Fruit fly (Drosophila melanogaster) whole organism, embryonic: ENCODE results near the gene Rrp5.

Experiments
- Aef1 ChIP-seq: fragments of 200-800 bp; sonication (Bioruptor generic); IDR thresholded peaks from 3 replicates; pipeline ENCODE4 v1.3.6; 2022; ENCODE audit warnings: missing biosample characterization, missing genetic modification characterization
- BEAF-32 ChIP-seq: fragments of 200-800 bp; sonication (Bioruptor generic); optimal IDR thresholded peaks from 3 replicates; lab custom pipeline; 2017; ENCODE audit warnings: missing biosample characterization, missing genetic modification characterization, mild to moderate bottlenecking, moderate library complexity, missing genetic modification reagents
- Blimp-1 ChIP-seq: fragments of 200-800 bp; sonication (Bioruptor generic); optimal IDR thresholded peaks from 3 replicates; lab custom pipeline; 2018; ENCODE audit warnings: missing biosample characterization, missing genetic modification characterization, mild to moderate bottlenecking, moderate library complexity, missing genetic modification reagents
- CG10267 ChIP-seq: fragments of 200-800 bp; sonication (Bioruptor generic); optimal IDR thresholded peaks from 2 replicates; lab custom pipeline; 2018; ENCODE audit warnings: missing biosample characterization, mild to moderate bottlenecking, missing genetic modification characterization, moderate library complexity
- CG11085 ChIP-seq: fragments of 200-800 bp; sonication (Bioruptor generic); IDR thresholded peaks from 2 replicates; pipeline ENCODE4 v1.3.6; 2022; ENCODE audit warnings: missing biosample characterization, missing genetic modification characterization
- CG11093 ChIP-seq: fragments of 200-800 bp; sonication (Bioruptor generic); IDR thresholded peaks from 3 replicates; pipeline ENCODE4 v1.3.6; 2022; ENCODE audit warnings: missing biosample characterization, missing genetic modification characterization
- CG11398 ChIP-seq: fragments of 200-800 bp; sonication (Bioruptor generic); optimal IDR thresholded peaks from 2 replicates; lab custom pipeline; 2016; ENCODE audit warnings: missing biosample characterization, missing genetic modification characterization
- CG12299 ChIP-seq: fragments of 200-800 bp; sonication (Bioruptor generic); optimal IDR thresholded peaks from 2 replicates; lab custom pipeline; 2018; ENCODE audit warnings: missing biosample characterization, mild to moderate bottlenecking, missing genetic modification characterization
- CG12744 ChIP-seq: fragments of 200-800 bp; sonication (Bioruptor generic); optimal IDR thresholded peaks from 2 replicates; lab custom pipeline; 2016; ENCODE audit warnings: missing biosample characterization, missing genetic modification characterization
- CG14050 ChIP-seq: fragments of 200-800 bp; sonication (Bioruptor generic); IDR thresholded peaks from 3 replicates; pipeline ENCODE4 v1.3.6; 2022; ENCODE audit warnings: missing biosample characterization, missing genetic modification characterization
- CG14965 ChIP-seq: fragments of 200-800 bp; sonication (Bioruptor generic); optimal IDR thresholded peaks from 2 replicates; lab custom pipeline; 2016; ENCODE audit warnings: missing biosample characterization, missing genetic modification characterization, borderline replicate concordance
- CG15011 ChIP-seq: fragments of 200-800 bp; sonication (Bioruptor generic); optimal IDR thresholded peaks from 3 replicates; lab custom pipeline; 2018; ENCODE audit warnings: missing biosample characterization, mild to moderate bottlenecking, missing genetic modification characterization
- CG3281 ChIP-seq: fragments of 200-800 bp; sonication (Bioruptor generic); optimal IDR thresholded peaks from 3 replicates; lab custom pipeline; 2017; ENCODE audit warnings: missing biosample characterization, mild to moderate bottlenecking, missing genetic modification characterization
- CG33213 ChIP-seq: fragments of 200-800 bp; sonication (Bioruptor generic); optimal IDR thresholded peaks from 3 replicates; lab custom pipeline; 2016; ENCODE audit warnings: missing biosample characterization, missing genetic modification characterization
- CG3726 ChIP-seq: fragments of 200-800 bp; sonication (Bioruptor generic); IDR thresholded peaks from 3 replicates; pipeline ENCODE4, ENCODE4 v1.3.6; 2022; ENCODE audit warnings: missing biosample characterization, missing genetic modification characterization
- CG3847 ChIP-seq: fragments of 200-800 bp; sonication (Bioruptor generic); IDR thresholded peaks from 2 replicates; pipeline ENCODE4 v1.3.6; 2022; ENCODE audit warnings: missing biosample characterization, missing genetic modification characterization
- CG4707 ChIP-seq: fragments of 200-800 bp; sonication (Bioruptor generic); optimal IDR thresholded peaks from 2 replicates; lab custom pipeline; 2018; ENCODE audit warnings: missing biosample characterization, mild to moderate bottlenecking, missing genetic modification characterization, moderate library complexity
- CG5180 ChIP-seq: fragments of 200-800 bp; sonication (Bioruptor generic); optimal IDR thresholded peaks from 3 replicates; lab custom pipeline; 2017; ENCODE audit warnings: missing biosample characterization, missing genetic modification characterization, mild to moderate bottlenecking, moderate library complexity, missing genetic modification reagents
- CG7839 ChIP-seq: fragments of 200-800 bp; sonication (Bioruptor generic); optimal IDR thresholded peaks from 3 replicates; lab custom pipeline; 2018; ENCODE audit warnings: missing biosample characterization, mild to moderate bottlenecking, missing genetic modification characterization, moderate library complexity
- CG7928 ChIP-seq: fragments of 200-800 bp; sonication (Bioruptor generic); optimal IDR thresholded peaks from 2 replicates; lab custom pipeline; 2017; ENCODE audit warnings: missing biosample characterization, mild to moderate bottlenecking, missing genetic modification characterization
- CG7963 ChIP-seq: fragments of 200-800 bp; sonication (Bioruptor generic); IDR thresholded peaks from 3 replicates; pipeline ENCODE4 v1.3.6; 2022; ENCODE audit warnings: missing biosample characterization, missing genetic modification characterization; ENCODE audit not compliant: partially characterized antibody
- CG8281 ChIP-seq: fragments of 200-800 bp; sonication (Bioruptor generic); optimal IDR thresholded peaks from 2 replicates; lab custom pipeline; 2018; ENCODE audit warnings: missing biosample characterization, mild to moderate bottlenecking, missing genetic modification characterization, moderate library complexity
- CG9215 ChIP-seq: fragments of 200-800 bp; sonication (Bioruptor generic); IDR thresholded peaks from 2 replicates; pipeline ENCODE4 v1.3.6; 2022; ENCODE audit warnings: missing biosample characterization, missing genetic modification characterization
- CG9797 ChIP-seq: fragments of 200-800 bp; sonication (Bioruptor generic); optimal IDR thresholded peaks from 3 replicates; lab custom pipeline; 2018; ENCODE audit warnings: missing biosample characterization, mild to moderate bottlenecking, missing genetic modification characterization
- CTCF ChIP-seq: fragments of 200-800 bp; sonication (Bioruptor generic); optimal IDR thresholded peaks from 2 replicates; lab custom pipeline; 2017; ENCODE audit warnings: missing biosample characterization, mild to moderate bottlenecking, missing genetic modification characterization, moderate library complexity
- D19B ChIP-seq: fragments of 200-800 bp; sonication (Bioruptor generic); optimal IDR thresholded peaks from 2 replicates; lab custom pipeline; 2017; ENCODE audit warnings: missing biosample characterization, mild to moderate bottlenecking, missing genetic modification characterization
- Doc3 ChIP-seq: fragments of 200-800 bp; sonication (Bioruptor generic); IDR thresholded peaks from 3 replicates; pipeline ENCODE4 v1.3.6; 2022; ENCODE audit warnings: missing biosample characterization, missing genetic modification characterization; ENCODE audit not compliant: partially characterized antibody
- HLH3B ChIP-seq: fragments of 200-800 bp; sonication (Bioruptor generic); IDR thresholded peaks from 2 replicates; pipeline ENCODE4 v1.3.6; 2022; ENCODE audit warnings: missing biosample characterization, missing genetic modification characterization
- HLH54F ChIP-seq: fragments of 200-800 bp; sonication (Bioruptor generic); optimal IDR thresholded peaks from 3 replicates; lab custom pipeline; 2016; ENCODE audit warnings: missing biosample characterization, missing genetic modification characterization
- MESR4 ChIP-seq: fragments of 200-800 bp; sonication (Bioruptor generic); optimal IDR thresholded peaks from 2 replicates; lab custom pipeline; 2018; ENCODE audit warnings: missing biosample characterization, mild to moderate bottlenecking, missing genetic modification characterization, moderate library complexity
- Neu2 ChIP-seq: fragments of 200-800 bp; sonication (Bioruptor generic); optimal IDR thresholded peaks from 3 replicates; lab custom pipeline; 2016; ENCODE audit warnings: missing biosample characterization, missing genetic modification characterization, borderline replicate concordance
- Trl ChIP-seq, 3 experiments: fragments of >200 bp in 2 of 3; fragments of 200-800 bp in 1 of 3; sonication (Bioruptor generic) in 1 of 3; optimal IDR thresholded peaks; 2 replicates in 1 of 3; 3 replicates in 2 of 3; lab custom pipeline; 2016 to 2017; ENCODE audit warnings: missing biosample characterization in 1 of 3, missing genetic modification characterization in 1 of 3
- ci ChIP-seq: fragments of 200-800 bp; sonication (Bioruptor generic); IDR thresholded peaks from 3 replicates; pipeline ENCODE4 v1.3.6; 2022; ENCODE audit warnings: missing biosample characterization, missing genetic modification characterization
- eve ChIP-seq, 2 experiments: fragments of >200 bp; optimal IDR thresholded peaks; 2 replicates each; lab custom pipeline; 2017; ENCODE audit warnings: missing biosample characterization in 2 of 2, missing genetic modification characterization in 2 of 2
- fd102C ChIP-seq: fragments of 200-800 bp; sonication (Bioruptor generic); optimal IDR thresholded peaks from 2 replicates; lab custom pipeline; 2018; ENCODE audit warnings: missing biosample characterization, mild to moderate bottlenecking, missing genetic modification characterization, moderate library complexity
- gsb ChIP-seq: fragments of 200-800 bp; sonication (Bioruptor generic); IDR thresholded peaks from 2 replicates; pipeline ENCODE4 v1.3.6; 2022; ENCODE audit warnings: missing biosample characterization, missing genetic modification characterization
- ham ChIP-seq: fragments of 200-800 bp; sonication (Bioruptor generic); IDR thresholded peaks from 2 replicates; pipeline ENCODE4 v1.3.6; 2022; ENCODE audit warnings: missing biosample characterization, missing genetic modification characterization
- inv ChIP-seq: fragments of 200-800 bp; sonication (Bioruptor generic); IDR thresholded peaks from 2 replicates; pipeline ENCODE4 v1.3.6; 2022; ENCODE audit warnings: missing biosample characterization, missing genetic modification characterization; ENCODE audit not compliant: partially characterized antibody
- jing ChIP-seq: fragments of 200-800 bp; sonication (Bioruptor generic); optimal IDR thresholded peaks from 2 replicates; lab custom pipeline; 2018; ENCODE audit warnings: missing biosample characterization, mild to moderate bottlenecking, missing genetic modification characterization
- klu ChIP-seq: fragments of 200-800 bp; sonication (Bioruptor generic); IDR thresholded peaks from 2 replicates; pipeline ENCODE4 v1.3.6; 2022; ENCODE audit warnings: missing biosample characterization, missing genetic modification characterization
- lilli ChIP-seq: fragments of 200-800 bp; sonication (Bioruptor generic); optimal IDR thresholded peaks from 3 replicates; lab custom pipeline; 2016; ENCODE audit warnings: missing biosample characterization, missing genetic modification characterization
- lmd ChIP-seq: fragments of 200-800 bp; sonication (Bioruptor generic); IDR thresholded peaks from 2 replicates; pipeline ENCODE4 v1.3.6; 2022; ENCODE audit warnings: missing biosample characterization, missing genetic modification characterization
- nerfin-2 ChIP-seq: fragments of 200-800 bp; sonication (Bioruptor generic); IDR thresholded peaks from 2 replicates; pipeline ENCODE4 v1.3.6; 2022; ENCODE audit warnings: missing biosample characterization, missing genetic modification characterization; ENCODE audit not compliant: partially characterized antibody
- pan ChIP-seq, 4 experiments: fragments of >200 bp in 3 of 4; fragments of 200-800 bp in 1 of 4; sonication (Bioruptor generic) in 1 of 4; optimal IDR thresholded peaks in 3 of 4; IDR thresholded peaks in 1 of 4; 2 replicates each; pipeline versions ENCODE4 v1.3.6 to Lab custom; 2017 to 2022; ENCODE audit warnings: missing biosample characterization in 2 of 4, missing genetic modification characterization in 2 of 4, mixed read lengths in 1 of 4
- repo ChIP-seq: fragments of 200-800 bp; sonication (Bioruptor generic); optimal IDR thresholded peaks from 2 replicates; lab custom pipeline; 2016; ENCODE audit warnings: missing biosample characterization, missing genetic modification characterization
- sc ChIP-seq, 3 experiments: fragments of >200 bp in 2 of 3; fragments of 200-800 bp in 1 of 3; sonication (Bioruptor generic) in 1 of 3; optimal IDR thresholded peaks; 2 replicates in 2 of 3; 3 replicates in 1 of 3; lab custom pipeline; 2017; ENCODE audit warnings: mild to moderate bottlenecking in 1 of 3, missing biosample characterization in 1 of 3, missing genetic modification characterization in 1 of 3, missing genetic modification reagents in 1 of 3
- slou ChIP-seq: fragments of 200-800 bp; sonication (Bioruptor generic); optimal IDR thresholded peaks from 3 replicates; lab custom pipeline; 2016; ENCODE audit warnings: missing biosample characterization, missing genetic modification characterization
- zf30C ChIP-seq: fragments of 200-800 bp; sonication (Bioruptor generic); optimal IDR thresholded peaks from 3 replicates; lab custom pipeline; 2018; ENCODE audit warnings: missing biosample characterization, mild to moderate bottlenecking, missing genetic modification characterization

Gene Rrp5

dm6 chr3R:24289768-24290349 lies 43.3 kb downstream of the Rrp5 start, which contains the start of the genes CG34290 and Uck (continued):
- peak; percentile 78 for TF ChIP-seq CG4707 (GFP tag; lab: Kevin White, UChicago)
- peak; percentile 63 for TF ChIP-seq lmd (GFP tag; lab: Robert Waterston, UW)
- TF ChIP-seq CG11398, result peak; percentile 79
- peak; percentile 66 for TF ChIP-seq CG7839
- no peak for TF ChIP-seq Trl (optimal IDR thresholded peaks at IDR 0.05; lab: Kevin White, UChicago)
- peak; percentile 84 for TF ChIP-seq Trl (GFP tag; optimal IDR thresholded peaks at IDR 0.05; lab: Kevin White, UChicago)
- peak; percentile 59; the same call in 1 of the 2 replicates for TF ChIP-seq CG11085 (GFP tag; lab: Robert Waterston, UW)
- peak; percentile 60 for TF ChIP-seq CG5180 (GFP tag; lab: Kevin White, UChicago)
- peak; percentile 80 for TF ChIP-seq CG15011 (GFP tag; lab: Kevin White, UChicago)
- peak; percentile 72 for TF ChIP-seq CG9797 (GFP tag; lab: Kevin White, UChicago)
- no peak for TF ChIP-seq Aef1 (GFP tag; lab: Robert Waterston, UW)
- peak; percentile 63 for TF ChIP-seq nerfin-2 (GFP tag; lab: Robert Waterston, UW)
- peak; percentile 84 for TF ChIP-seq CG3281 (GFP tag; lab: Kevin White, UChicago)
- TF ChIP-seq lilli (GFP tag; lab: Kevin White, UChicago), result peak; percentile 69
- TF ChIP-seq gsb, result peak; percentile 61
- TF ChIP-seq slou (GFP tag; lab: Kevin White, UChicago), result peak; percentile 50
- TF ChIP-seq HLH3B (GFP tag; lab: Robert Waterston, UW), result peak; percentile 72
- TF ChIP-seq CG7928, result no peak
- TF ChIP-seq CG3726 (GFP tag; lab: Robert Waterston, UW), result no peak
- peak; percentile 39 for TF ChIP-seq zf30C (GFP tag; lab: Kevin White, UChicago)
- TF ChIP-seq Doc3 (GFP tag; lab: Robert Waterston, UW), result peak; percentile 77
- peak; percentile 57 for TF ChIP-seq Blimp-1 (GFP tag; lab: Kevin White, UChicago)
- peak; percentile 69 for TF ChIP-seq HLH54F (GFP tag; lab: Kevin White, UChicago)
- peak; percentile 54 for TF ChIP-seq CG8281 (tag; lab: Kevin White, UChicago)
- TF ChIP-seq CG12744, result peak; percentile 49
- peak; percentile 58 for TF ChIP-seq CG14050 (GFP tag; lab: Robert Waterston, UW)
- TF ChIP-seq repo (GFP tag; lab: Kevin White, UChicago), result peak; percentile 60
- no peak for TF ChIP-seq CG14965 (GFP tag; lab: Kevin White, UChicago)
- TF ChIP-seq CG12299 (tag; lab: Kevin White, UChicago), result peak; percentile 59
- peak; percentile 92 for TF ChIP-seq CG33213
- peak; percentile 56 for TF ChIP-seq fd102C (GFP tag; lab: Kevin White, UChicago)
- TF ChIP-seq CG9215 (GFP tag; lab: Robert Waterston, UW), result no peak
- TF ChIP-seq Neu2 (GFP tag; lab: Kevin White, UChicago), result no peak
- TF ChIP-seq klu (GFP tag; lab: Robert Waterston, UW), result no peak
- TF ChIP-seq D19B (GFP tag; lab: Kevin White, UChicago), result peak; percentile 51
- TF ChIP-seq BEAF-32 (GFP tag; lab: Kevin White, UChicago), result peak; percentile 87
- TF ChIP-seq CG3847 (GFP tag; lab: Robert Waterston, UW), result peak; percentile 85
- TF ChIP-seq CG7963 (GFP tag; lab: Robert Waterston, UW), result peak; percentile 45; the same call in 1 of the 3 replicates
- TF ChIP-seq pan (optimal IDR thresholded peaks at IDR 0.05; lab: Kevin White, UChicago), result no peak
- TF ChIP-seq pan (GFP tag; optimal IDR thresholded peaks at IDR 0.05 in 1 of 2, IDR thresholded peaks at IDR 0.05 in 1 of 2), result peak in 1 of 2 experiments; percentile 56
- TF ChIP-seq inv (GFP tag; lab: Robert Waterston, UW), result peak; percentile 66; the same call in 1 of the 2 replicates
- no peak for TF ChIP-seq eve (GFP tag; optimal IDR thresholded peaks at IDR 0.05; lab: Kevin White, UChicago)
- 0 out of 3 replicates have a peak, but pooled peaks have one; percentile 22 for TF ChIP-seq CG11093 (GFP tag; lab: Robert Waterston, UW)
- peak; percentile 77 for TF ChIP-seq MESR4 (GFP tag; lab: Kevin White, UChicago)
- peak; percentile 47 for TF ChIP-seq jing
- peak; percentile 94 for TF ChIP-seq ci
- TF ChIP-seq ham (GFP tag; lab: Robert Waterston, UW), result no peak
- no peak for TF ChIP-seq sc (optimal IDR thresholded peaks at IDR 0.05; lab: Kevin White, UChicago)
- peak; percentile 51 for TF ChIP-seq sc (GFP tag; optimal IDR thresholded peaks at IDR 0.05; lab: Kevin White, UChicago)
- peak; percentile 58 for TF ChIP-seq CTCF (GFP tag; lab: Kevin White, UChicago)
- peak; percentile 71 for TF ChIP-seq CG10267 (tag; lab: Kevin White, UChicago)
